Fruit fly (Drosophila melanogaster) whole organism, embryonic: ENCODE data around the gene Tusp.

Source experiments
- Awh ChIP-seq: fragments of 200-800 bp; sonication (Bioruptor generic); IDR thresholded peaks from 2 replicates; pipeline ENCODE4, ENCODE4 v1.3.6; 2022; ENCODE audit warnings: missing biosample characterization, missing genetic modification characterization
- Bteb2 ChIP-seq: fragments of 200-800 bp; sonication (Bioruptor generic); optimal IDR thresholded peaks from 2 replicates; lab custom pipeline; 2016; ENCODE audit warnings: missing biosample characterization, missing genetic modification characterization
- CG11247 ChIP-seq: fragments of 200-800 bp; sonication (Bioruptor generic); IDR thresholded peaks from 2 replicates; pipeline ENCODE4 v1.3.6; 2022; ENCODE audit warnings: missing biosample characterization, missing genetic modification characterization
- CG11504 ChIP-seq: fragments of 200-800 bp; sonication (Bioruptor generic); optimal IDR thresholded peaks from 3 replicates; lab custom pipeline; 2019; ENCODE audit warnings: missing biosample characterization, mild to moderate bottlenecking, missing genetic modification characterization, moderate library complexity
- CG12071 ChIP-seq: fragments of 200-800 bp; sonication (Bioruptor generic); optimal IDR thresholded peaks from 3 replicates; lab custom pipeline; 2018; ENCODE audit warnings: missing biosample characterization, mild to moderate bottlenecking, missing genetic modification characterization
- CG12659 ChIP-seq: fragments of 200-800 bp; sonication (Bioruptor generic); optimal IDR thresholded peaks from 3 replicates; lab custom pipeline; 2017; ENCODE audit warnings: mild to moderate bottlenecking, missing biosample characterization, missing genetic modification reagents, missing genetic modification characterization
- CG13123 ChIP-seq: fragments of 200-800 bp; sonication (Bioruptor generic); optimal IDR thresholded peaks from 2 replicates; lab custom pipeline; 2016; ENCODE audit warnings: missing biosample characterization, missing genetic modification characterization
- CG13424 ChIP-seq: fragments of 200-800 bp; sonication (Bioruptor generic); optimal IDR thresholded peaks from 2 replicates; lab custom pipeline; 2019; ENCODE audit warnings: missing biosample characterization, mild to moderate bottlenecking, missing genetic modification characterization, moderate library complexity
- CG13624 ChIP-seq: fragments of 200-800 bp; sonication (Bioruptor generic); optimal IDR thresholded peaks from 2 replicates; lab custom pipeline; 2016; ENCODE audit warnings: missing biosample characterization, missing genetic modification characterization
- CG2199 ChIP-seq: fragments of 200-800 bp; sonication (Bioruptor generic); IDR thresholded peaks from 3 replicates; pipeline ENCODE4 v1.3.6; 2022; ENCODE audit warnings: missing biosample characterization, missing genetic modification characterization
- CG2712 ChIP-seq: fragments of 200-800 bp; optimal IDR thresholded peaks from 3 replicates; lab custom pipeline; 2019; ENCODE audit warnings: missing biosample characterization, mild to moderate bottlenecking, missing genetic modification characterization, moderate library complexity
- CG33213 ChIP-seq: fragments of 200-800 bp; sonication (Bioruptor generic); optimal IDR thresholded peaks from 3 replicates; lab custom pipeline; 2016; ENCODE audit warnings: missing biosample characterization, missing genetic modification characterization
- CG4328 ChIP-seq: fragments of 200-800 bp; sonication (Bioruptor generic); optimal IDR thresholded peaks from 3 replicates; lab custom pipeline; 2017; ENCODE audit warnings: missing biosample characterization, missing genetic modification reagents, missing genetic modification characterization
- CG4424 ChIP-seq: fragments of 200-800 bp; sonication (Bioruptor generic); optimal IDR thresholded peaks from 3 replicates; lab custom pipeline; 2016; ENCODE audit warnings: missing biosample characterization, missing genetic modification characterization
- CG7786 ChIP-seq: fragments of 200-800 bp; sonication (Bioruptor generic); optimal IDR thresholded peaks from 2 replicates; lab custom pipeline; 2016; ENCODE audit warnings: missing biosample characterization, missing genetic modification characterization
- CG7928 ChIP-seq: fragments of 200-800 bp; sonication (Bioruptor generic); optimal IDR thresholded peaks from 2 replicates; lab custom pipeline; 2017; ENCODE audit warnings: missing biosample characterization, mild to moderate bottlenecking, missing genetic modification characterization
- CG8388 ChIP-seq: fragments of 200-800 bp; sonication (Bioruptor generic); optimal IDR thresholded peaks from 2 replicates; lab custom pipeline; 2019; ENCODE audit warnings: missing biosample characterization, mild to moderate bottlenecking, missing genetic modification characterization, moderate library complexity
- CG9797 ChIP-seq: fragments of 200-800 bp; sonication (Bioruptor generic); optimal IDR thresholded peaks from 3 replicates; lab custom pipeline; 2018; ENCODE audit warnings: missing biosample characterization, mild to moderate bottlenecking, missing genetic modification characterization
- CG9876 ChIP-seq: fragments of 200-800 bp; sonication (Bioruptor generic); optimal IDR thresholded peaks from 2 replicates; lab custom pipeline; 2016; ENCODE audit warnings: missing biosample characterization, missing genetic modification characterization
- Chrac-16 ChIP-seq: fragments of 200-800 bp; sonication (Bioruptor generic); optimal IDR thresholded peaks from 3 replicates; lab custom pipeline; 2016; ENCODE audit warnings: missing biosample characterization, missing genetic modification characterization
- Dek ChIP-seq: fragments of 200-800 bp; sonication (Bioruptor generic); optimal IDR thresholded peaks from 3 replicates; lab custom pipeline; 2019; ENCODE audit warnings: missing biosample characterization, mild to moderate bottlenecking, missing genetic modification characterization, moderate library complexity
- Dp ChIP-seq: fragments of 200-800 bp; sonication (Bioruptor generic); optimal IDR thresholded peaks from 2 replicates; lab custom pipeline; 2018; ENCODE audit warnings: missing biosample characterization, mild to moderate bottlenecking, missing genetic modification characterization, moderate library complexity
- E2f2 ChIP-seq: fragments of 200-800 bp; sonication (Bioruptor generic); IDR thresholded peaks from 2 replicates; pipeline ENCODE4 v1.3.6; 2022; ENCODE audit warnings: missing biosample characterization, missing genetic modification characterization
- Fer1 ChIP-seq: fragments of 200-800 bp; sonication (Bioruptor generic); optimal IDR thresholded peaks from 2 replicates; lab custom pipeline; 2017; ENCODE audit warnings: missing biosample characterization, mild to moderate bottlenecking, missing genetic modification characterization
- Gug ChIP-seq: fragments of 200-800 bp; sonication (Bioruptor generic); IDR thresholded peaks from 4 replicates; pipeline ENCODE4 v1.3.6; 2022; ENCODE audit warnings: missing biosample characterization, missing genetic modification characterization
- Hmr ChIP-seq: fragments of 200-800 bp; sonication (Bioruptor generic); optimal IDR thresholded peaks from 3 replicates; lab custom pipeline; 2017; ENCODE audit warnings: mild to moderate bottlenecking, missing biosample characterization, missing genetic modification reagents, missing genetic modification characterization
- NC2α ChIP-seq: fragments of 200-800 bp; sonication (Bioruptor generic); optimal IDR thresholded peaks from 2 replicates; lab custom pipeline; 2016; ENCODE audit warnings: missing biosample characterization, missing genetic modification characterization
- Ravus ChIP-seq: fragments of 200-800 bp; sonication (Bioruptor generic); IDR thresholded peaks from 2 replicates; pipeline ENCODE4 v1.3.6; 2022; ENCODE audit warnings: missing biosample characterization, missing genetic modification characterization
- Sin3A ChIP-seq: fragments of >200 bp; optimal IDR thresholded peaks from 2 replicates; lab custom pipeline; 2018
- Sry-δ ChIP-seq: fragments of 200-800 bp; sonication (Bioruptor generic); optimal IDR thresholded peaks from 2 replicates; lab custom pipeline; 2016; ENCODE audit warnings: missing biosample characterization, missing genetic modification characterization
- br ChIP-seq: fragments of >200 bp; optimal IDR thresholded peaks from 2 replicates; lab custom pipeline; 2017
- cato ChIP-seq: fragments of 200-800 bp; sonication (Bioruptor generic); optimal IDR thresholded peaks from 2 replicates; lab custom pipeline; 2016; ENCODE audit warnings: missing biosample characterization, missing genetic modification characterization, borderline replicate concordance
- chinmo ChIP-seq: fragments of 200-800 bp; sonication (Bioruptor generic); IDR thresholded peaks from 4 replicates; pipeline ENCODE4 v1.3.6; 2022; ENCODE audit warnings: missing biosample characterization, missing genetic modification characterization; ENCODE audit not compliant: partially characterized antibody
- dmrt99B ChIP-seq: fragments of 200-800 bp; sonication (Bioruptor generic); optimal IDR thresholded peaks from 2 replicates; lab custom pipeline; 2018; ENCODE audit warnings: missing biosample characterization, mild to moderate bottlenecking, missing genetic modification characterization, moderate library complexity
- ems ChIP-seq: fragments of 200-800 bp; sonication (Bioruptor generic); optimal IDR thresholded peaks from 3 replicates; lab custom pipeline; 2016; ENCODE audit warnings: missing biosample characterization, missing genetic modification characterization
- gt ChIP-seq: fragments of 200-800 bp; sonication (Bioruptor generic); IDR thresholded peaks from 2 replicates; pipeline ENCODE4 v1.3.6; 2022; ENCODE audit warnings: missing biosample characterization, missing genetic modification characterization
- jing ChIP-seq: fragments of 200-800 bp; sonication (Bioruptor generic); optimal IDR thresholded peaks from 2 replicates; lab custom pipeline; 2018; ENCODE audit warnings: missing biosample characterization, mild to moderate bottlenecking, missing genetic modification characterization
- jumu ChIP-seq: fragments of 200-800 bp; sonication (Bioruptor generic); optimal IDR thresholded peaks from 3 replicates; lab custom pipeline; 2016; ENCODE audit warnings: missing biosample characterization, missing genetic modification characterization
- lmd ChIP-seq: fragments of 200-800 bp; sonication (Bioruptor generic); IDR thresholded peaks from 2 replicates; pipeline ENCODE4 v1.3.6; 2022; ENCODE audit warnings: missing biosample characterization, missing genetic modification characterization
- nmo ChIP-seq: fragments of 200-800 bp; sonication (Bioruptor generic); optimal IDR thresholded peaks from 2 replicates; lab custom pipeline; 2018; ENCODE audit warnings: missing biosample characterization, mild to moderate bottlenecking, missing genetic modification characterization, moderate library complexity
- nom ChIP-seq: fragments of 200-800 bp; sonication (Bioruptor generic); optimal IDR thresholded peaks from 2 replicates; lab custom pipeline; 2017; ENCODE audit warnings: missing biosample characterization, missing genetic modification characterization, mild to moderate bottlenecking, moderate library complexity, missing genetic modification reagents
- phol ChIP-seq: fragments of 200-800 bp; sonication (Bioruptor generic); optimal IDR thresholded peaks from 3 replicates; lab custom pipeline; 2018; ENCODE audit warnings: missing biosample characterization, mild to moderate bottlenecking, missing genetic modification characterization, moderate library complexity
- prd ChIP-seq, 3 experiments: fragments of >200 bp in 2 of 3; fragments of 200-800 bp in 1 of 3; sonication (Bioruptor generic) in 1 of 3; optimal IDR thresholded peaks in 2 of 3; IDR thresholded peaks in 1 of 3; 2 replicates in 2 of 3; 3 replicates in 1 of 3; pipeline versions ENCODE4 v1.3.6 to Lab custom; 2017 to 2022; ENCODE audit warnings: missing biosample characterization in 1 of 3, missing genetic modification characterization in 1 of 3
- sob ChIP-seq: fragments of 200-800 bp; sonication (Bioruptor generic); IDR thresholded peaks from 2 replicates; pipeline ENCODE4 v1.3.6; 2022; ENCODE audit warnings: missing biosample characterization, missing genetic modification characterization
- tll ChIP-seq, 2 experiments: fragments of 200-800 bp in 1 of 2; fragments of >200 bp in 1 of 2; sonication (Bioruptor generic) in 1 of 2; optimal IDR thresholded peaks; 2 replicates each; lab custom pipeline; 2017 to 2019; ENCODE audit warnings: missing biosample characterization in 2 of 2, missing genetic modification characterization in 2 of 2, mild to moderate bottlenecking in 1 of 2, moderate library complexity in 1 of 2
- unc-4 ChIP-seq: fragments of 200-800 bp; sonication (Bioruptor generic); IDR thresholded peaks from 2 replicates; pipeline ENCODE4 v1.3.6; 2022; ENCODE audit warnings: missing biosample characterization, missing genetic modification characterization; ENCODE audit not compliant: partially characterized antibody
- usp ChIP-seq: fragments of >200 bp; optimal IDR thresholded peaks from 2 replicates; lab custom pipeline; 2017; ENCODE audit warnings: missing biosample characterization, missing genetic modification characterization
- vnd ChIP-seq: fragments of 200-800 bp; sonication (Bioruptor generic); IDR thresholded peaks from 3 replicates; pipeline ENCODE4 v1.3.6; 2022; ENCODE audit warnings: missing biosample characterization, missing genetic modification characterization; ENCODE audit not compliant: partially characterized antibody
- zen2 ChIP-seq: fragments of 200-800 bp; sonication (Bioruptor generic); IDR thresholded peaks from 3 replicates; pipeline ENCODE4 v1.3.6; 2022; ENCODE audit warnings: missing biosample characterization, missing genetic modification characterization; ENCODE audit not compliant: partially characterized antibody
- zf30C ChIP-seq: fragments of 200-800 bp; sonication (Bioruptor generic); optimal IDR thresholded peaks from 3 replicates; lab custom pipeline; 2018; ENCODE audit warnings: missing biosample characterization, mild to moderate bottlenecking, missing genetic modification characterization

The Tusp gene

DNA sequence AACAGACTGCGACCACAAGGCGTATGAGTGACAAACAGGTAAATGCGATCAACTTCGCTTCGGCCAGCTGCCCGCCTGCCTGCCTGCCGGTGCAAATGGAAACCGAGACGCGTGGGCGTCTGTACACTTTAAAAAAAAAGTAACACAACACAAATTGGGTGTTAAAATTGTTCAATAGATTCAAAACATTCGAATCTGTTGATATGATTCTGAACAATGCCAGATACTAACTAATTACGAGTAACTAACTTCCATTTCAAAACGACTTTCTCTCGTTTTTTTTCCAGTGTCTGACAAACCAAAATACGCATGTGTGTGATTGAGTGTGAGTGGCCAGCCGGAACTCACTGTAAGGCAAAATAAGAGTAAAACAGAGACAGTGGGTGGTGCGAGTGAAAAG lies 38.0 kb upstream of the Tusp start (continued):
- TF ChIP-seq Dek (tag; lab: Kevin White, UChicago): peak; percentile 71
- TF ChIP-seq tll (GFP tag; optimal IDR thresholded peaks at IDR 0.05; lab: Kevin White, UChicago): no peak
- peak; percentile 59; the same call in 1 of the 2 replicates for TF ChIP-seq E2f2
- TF ChIP-seq zen2 (GFP tag; lab: Robert Waterston, UW): no peak
- peak; percentile 68 for TF ChIP-seq CG12659 (GFP tag; lab: Kevin White, UChicago)
- TF ChIP-seq Chrac-16 (GFP tag; lab: Kevin White, UChicago): peak; percentile 60
- TF ChIP-seq phol (tag; lab: Kevin White, UChicago): peak; percentile 86
- peak; percentile 86 for TF ChIP-seq CG4424 (GFP tag; lab: Kevin White, UChicago)
- TF ChIP-seq jing (GFP tag; lab: Kevin White, UChicago): no peak
- no peak for TF ChIP-seq prd (optimal IDR thresholded peaks at IDR 0.05; lab: Kevin White, UChicago)
- TF ChIP-seq prd (GFP tag; IDR thresholded peaks at IDR 0.05; lab: Robert Waterston, UW): peak; percentile 91
- no peak for TF ChIP-seq br
- TF ChIP-seq Hmr (GFP tag; lab: Kevin White, UChicago): peak; percentile 81
- peak; percentile 91 for TF ChIP-seq CG33213
- no peak for TF ChIP-seq unc-4 (GFP tag; lab: Robert Waterston, UW)
- peak; percentile 93 for TF ChIP-seq CG12071 (GFP tag; lab: Kevin White, UChicago)
- TF ChIP-seq Sin3A (lab: Kevin White, UChicago): no peak
- peak; percentile 95 for TF ChIP-seq Fer1 (GFP tag; lab: Kevin White, UChicago)
- TF ChIP-seq nmo (GFP tag; lab: Kevin White, UChicago): peak; percentile 88
- peak; percentile 28 for TF ChIP-seq nom
- peak; percentile 94 for TF ChIP-seq sob
- peak; percentile 81 for TF ChIP-seq CG2712
- TF ChIP-seq CG9876 (GFP tag; lab: Kevin White, UChicago): peak; percentile 85
- TF ChIP-seq usp (GFP tag; lab: Kevin White, UChicago): no peak
- peak; percentile 90 for TF ChIP-seq lmd (GFP tag; lab: Robert Waterston, UW)
- TF ChIP-seq dmrt99B: peak; percentile 95
- TF ChIP-seq CG2199 (GFP tag; lab: Robert Waterston, UW): 0 out of 3 replicates have a peak, but pooled peaks have one; percentile 63
- TF ChIP-seq CG7786: peak; percentile 79
- TF ChIP-seq CG13424 (tag; lab: Kevin White, UChicago): peak; percentile 72
- no peak for TF ChIP-seq cato (GFP tag; lab: Kevin White, UChicago)
- peak; percentile 90 for TF ChIP-seq Awh (GFP tag; lab: Robert Waterston, UW)
- TF ChIP-seq Bteb2 (GFP tag; lab: Kevin White, UChicago): peak; percentile 68
- no peak for TF ChIP-seq CG9797
- peak; percentile 72 for TF ChIP-seq CG7928
- peak; percentile 64 for TF ChIP-seq Sry-δ (GFP tag; lab: Kevin White, UChicago)
- TF ChIP-seq CG11247 (GFP tag; lab: Robert Waterston, UW): peak; percentile 85
- TF ChIP-seq CG8388 (GFP tag; lab: Kevin White, UChicago): peak; percentile 58
- TF ChIP-seq CG11504: peak; percentile 93
- peak; percentile 71 for TF ChIP-seq CG13123 (GFP tag; lab: Kevin White, UChicago)
- no peak for TF ChIP-seq zf30C
- TF ChIP-seq ems (GFP tag; lab: Kevin White, UChicago): peak; percentile 92
- TF ChIP-seq Ravus (GFP tag; lab: Robert Waterston, UW): peak; percentile 78
- peak; percentile 87 for TF ChIP-seq jumu (GFP tag; lab: Kevin White, UChicago)
- peak; percentile 78 for TF ChIP-seq Gug (GFP tag; lab: Robert Waterston, UW)
- TF ChIP-seq Dp (GFP tag; lab: Kevin White, UChicago): no peak
- peak; percentile 95 for TF ChIP-seq CG13624 (GFP tag; lab: Kevin White, UChicago)
- peak; percentile 61 for TF ChIP-seq NC2α
- TF ChIP-seq vnd (GFP tag; lab: Robert Waterston, UW): no peak
- TF ChIP-seq chinmo: no peak
- 0 out of 2 replicates have a peak, but pooled peaks have one; percentile 47 for TF ChIP-seq gt (GFP tag; lab: Robert Waterston, UW)
- peak; percentile 78 for TF ChIP-seq CG4328 (GFP tag; lab: Kevin White, UChicago)
